Worm (Caenorhabditis elegans) whole organism, L1 larva: ENCODE data around the gene unc-3.

Source experiments
- C16A3.4 ChIP-seq: fragments of 150-350 bp; optimal IDR thresholded peaks from 2 replicates; lab custom pipeline; 2014; ENCODE audit warnings: missing biosample characterization, missing genetic modification characterization
- C34B4.2 ChIP-seq: sonication (generic microtip); optimal IDR thresholded peaks from 2 replicates; lab custom pipeline; 2017; ENCODE audit warnings: mild to moderate bottlenecking, missing genetic modification characterization, missing compliant biosample characterization
- F16B12.6 ChIP-seq: fragments of 150-350 bp; optimal IDR thresholded peaks from 2 replicates; lab custom pipeline; 2014; ENCODE audit warnings: missing biosample characterization, missing genetic modification characterization
- Y116A8C.19 ChIP-seq: sonication (generic microtip); optimal IDR thresholded peaks from 2 replicates; lab custom pipeline; 2016; ENCODE audit warnings: missing compliant biosample characterization, missing genetic modification characterization, borderline replicate concordance
- ama-1 ChIP-seq: fragments of 150-350 bp; optimal IDR thresholded peaks from 2 replicates; lab custom pipeline; 2014
- blmp-1 ChIP-seq: fragments of 150-350 bp; optimal IDR thresholded peaks from 2 replicates; lab custom pipeline; 2014; ENCODE audit warnings: missing biosample characterization, missing genetic modification characterization
- ceh-63 ChIP-seq: fragments of 200-800 bp; sonication (Bioruptor generic); optimal IDR thresholded peaks from 2 replicates; lab custom pipeline; 2018; ENCODE audit warnings: mild to moderate bottlenecking, missing genetic modification characterization, missing compliant biosample characterization
- ceh-8 ChIP-seq: fragments of 200-800 bp; sonication (Bioruptor generic); optimal IDR thresholded peaks from 2 replicates; lab custom pipeline; 2018; ENCODE audit warnings: mild to moderate bottlenecking, missing genetic modification characterization, moderate library complexity, missing compliant biosample characterization
- ceh-90 ChIP-seq: sonication (generic microtip); optimal IDR thresholded peaks from 2 replicates; lab custom pipeline; 2016; ENCODE audit warnings: missing genetic modification characterization, missing compliant biosample characterization
- ces-1 ChIP-seq: fragments of 150-350 bp; optimal IDR thresholded peaks from 2 replicates; lab custom pipeline; 2014; ENCODE audit warnings: missing biosample characterization, missing genetic modification reagents, missing genetic modification characterization
- dsc-1 ChIP-seq: sonication (generic microtip); optimal IDR thresholded peaks from 2 replicates; lab custom pipeline; 2016; ENCODE audit warnings: mild to moderate bottlenecking, missing genetic modification characterization, missing compliant biosample characterization
- efl-1 ChIP-seq, 4 experiments: fragments of 150-350 bp; optimal IDR thresholded peaks in 3 of 4; peaks in 1 of 4; 1 replicate in 1 of 4; 2 replicates in 3 of 4; lab custom pipeline; 2014; ENCODE audit warnings: missing biosample characterization in 2 of 4, missing genetic modification characterization in 2 of 4, missing genetic modification reagents in 2 of 4
- egl-27 ChIP-seq, 2 experiments: fragments of 150-350 bp in 1 of 2; sonication (generic microtip); optimal IDR thresholded peaks; 3 replicates each; lab custom pipeline; 2017 to 2018; ENCODE audit warnings: missing biosample characterization in 2 of 2, missing genetic modification characterization in 2 of 2, missing genetic modification reagents in 2 of 2
- ets-5 ChIP-seq: fragments of 200-800 bp; sonication (Bioruptor generic); IDR thresholded peaks from 2 replicates; pipeline ENCODE4 v1.3.6; 2022; ENCODE audit warnings: missing genetic modification characterization, missing compliant biosample characterization
- fkh-10 ChIP-seq: sonication (generic microtip); optimal IDR thresholded peaks from 2 replicates; lab custom pipeline; 2017; ENCODE audit warnings: missing biosample characterization, missing genetic modification reagents, missing genetic modification characterization
- fkh-8 ChIP-seq: sonication (generic microtip); optimal IDR thresholded peaks from 2 replicates; lab custom pipeline; 2016; ENCODE audit warnings: mild to moderate bottlenecking, missing genetic modification characterization, missing compliant biosample characterization
- grh-1 ChIP-seq: fragments of 200-800 bp; sonication (Bioruptor generic); IDR thresholded peaks from 2 replicates; pipeline ENCODE4 v1.3.6; 2022; ENCODE audit warnings: missing genetic modification reagents, missing genetic modification characterization, missing compliant biosample characterization
- hlh-17 ChIP-seq: fragments of 200-800 bp; sonication (Bioruptor generic); optimal IDR thresholded peaks from 2 replicates; lab custom pipeline; 2018; ENCODE audit warnings: missing genetic modification characterization, mild to moderate bottlenecking, missing compliant biosample characterization, moderate library complexity, borderline replicate concordance
- hpl-2 ChIP-seq: fragments of 150-350 bp; optimal IDR thresholded peaks from 2 replicates; lab custom pipeline; 2014; ENCODE audit warnings: missing biosample characterization, missing genetic modification reagents, missing genetic modification characterization
- irx-1 ChIP-seq: sonication (generic microtip); optimal IDR thresholded peaks from 2 replicates; lab custom pipeline; 2016; ENCODE audit warnings: missing genetic modification characterization, missing compliant biosample characterization
- isw-1 ChIP-seq: fragments of 200-800 bp; sonication (Bioruptor generic); IDR thresholded peaks from 2 replicates; pipeline ENCODE4 v1.3.6; 2022; ENCODE audit warnings: missing genetic modification characterization, missing compliant biosample characterization
- jun-1 ChIP-seq: fragments of 150-350 bp; optimal IDR thresholded peaks from 2 replicates; lab custom pipeline; 2014; ENCODE audit warnings: missing biosample characterization, missing genetic modification reagents, missing genetic modification characterization
- lin-14 ChIP-seq: fragments of 200-800 bp; sonication (Bioruptor generic); optimal IDR thresholded peaks from 2 replicates; lab custom pipeline; 2018; ENCODE audit warnings: mild to moderate bottlenecking, missing genetic modification characterization, moderate library complexity, missing compliant biosample characterization
- lin-35 ChIP-seq, 2 experiments: fragments of 150-350 bp; optimal IDR thresholded peaks; 2 replicates each; lab custom pipeline; 2014; ENCODE audit warnings: missing biosample characterization in 2 of 2, missing genetic modification characterization in 2 of 2, missing genetic modification reagents in 2 of 2
- lir-3 ChIP-seq: sonication (generic microtip); optimal IDR thresholded peaks from 2 replicates; lab custom pipeline; 2016; ENCODE audit warnings: mild to moderate bottlenecking, missing genetic modification characterization, moderate library complexity, missing compliant biosample characterization; ENCODE audit not compliant: poor library complexity
- mdl-1 ChIP-seq, 2 experiments: fragments of 150-350 bp; optimal IDR thresholded peaks; 2 replicates each; lab custom pipeline; 2014 to 2017; ENCODE audit warnings: missing biosample characterization in 2 of 2, missing genetic modification characterization in 2 of 2, inconsistent platforms in 1 of 2
- mef-2 ChIP-seq: fragments of 150-350 bp; optimal IDR thresholded peaks from 2 replicates; lab custom pipeline; 2014; ENCODE audit warnings: missing biosample characterization, missing genetic modification characterization
- nhr-11 ChIP-seq: fragments of 150-350 bp; optimal IDR thresholded peaks from 2 replicates; lab custom pipeline; 2014; ENCODE audit warnings: missing biosample characterization, missing genetic modification characterization
- nhr-12 ChIP-seq: sonication (generic microtip); optimal IDR thresholded peaks from 2 replicates; lab custom pipeline; 2017; ENCODE audit warnings: missing biosample characterization, missing genetic modification characterization
- nhr-19 ChIP-seq: fragments of 200-800 bp; sonication (Bioruptor generic); conservative IDR thresholded peaks from 2 replicates; pipeline ENCODE4 v1.3.6; 2022; ENCODE audit warnings: missing genetic modification characterization, missing compliant biosample characterization
- nhr-20 ChIP-seq: sonication (generic microtip); optimal IDR thresholded peaks from 2 replicates; lab custom pipeline; 2016; ENCODE audit warnings: mild to moderate bottlenecking, missing genetic modification characterization, missing compliant biosample characterization
- nhr-237 ChIP-seq: fragments of 150-350 bp; optimal IDR thresholded peaks from 2 replicates; lab custom pipeline; 2014; ENCODE audit warnings: missing biosample characterization, missing genetic modification characterization
- nhr-47 ChIP-seq: sonication (generic microtip); optimal IDR thresholded peaks from 2 replicates; lab custom pipeline; 2016; ENCODE audit warnings: mild to moderate bottlenecking, missing genetic modification characterization, moderate library complexity, missing compliant biosample characterization
- nhr-71 ChIP-seq: sonication (generic microtip); optimal IDR thresholded peaks from 2 replicates; lab custom pipeline; 2016; ENCODE audit warnings: mild to moderate bottlenecking, missing genetic modification characterization, moderate library complexity, missing compliant biosample characterization
- nhr-77 ChIP-seq: fragments of 150-350 bp; optimal IDR thresholded peaks from 2 replicates; lab custom pipeline; 2014; ENCODE audit warnings: missing biosample characterization, missing genetic modification characterization
- nhr-84 ChIP-seq: sonication (generic microtip); optimal IDR thresholded peaks from 2 replicates; lab custom pipeline; 2017; ENCODE audit warnings: missing biosample characterization, missing genetic modification characterization
- nhr-85 ChIP-seq: sonication (generic microtip); peaks from one replicate; lab custom pipeline; 2016; ENCODE audit warnings: missing genetic modification characterization, inconsistent platforms, missing compliant biosample characterization
- nhr-90 ChIP-seq: sonication (generic microtip); optimal IDR thresholded peaks from 2 replicates; lab custom pipeline; 2016; ENCODE audit warnings: mild to moderate bottlenecking, missing genetic modification characterization, missing compliant biosample characterization; ENCODE audit not compliant: poor library complexity
- pqm-1 ChIP-seq: sonication (generic microtip); optimal IDR thresholded peaks from 3 replicates; lab custom pipeline; 2017; ENCODE audit warnings: missing biosample characterization, missing genetic modification characterization
- rnt-1 ChIP-seq: sonication (generic microtip); optimal IDR thresholded peaks from 2 replicates; lab custom pipeline; 2016; ENCODE audit warnings: mild to moderate bottlenecking, missing genetic modification characterization, moderate library complexity, missing compliant biosample characterization
- snpc-4 ChIP-seq: fragments of 150-350 bp; optimal IDR thresholded peaks from 2 replicates; lab custom pipeline; 2014; ENCODE audit warnings: missing biosample characterization, missing genetic modification characterization
- snu-23 ChIP-seq: sonication (generic microtip); optimal IDR thresholded peaks from 2 replicates; lab custom pipeline; 2016; ENCODE audit warnings: missing genetic modification characterization, missing compliant biosample characterization
- swsn-7 ChIP-seq: sonication (generic microtip); optimal IDR thresholded peaks from 2 replicates; lab custom pipeline; 2016; ENCODE audit warnings: missing genetic modification characterization, missing compliant biosample characterization
- tbx-2 ChIP-seq: sonication (generic microtip); optimal IDR thresholded peaks from 2 replicates; lab custom pipeline; 2016; ENCODE audit warnings: missing genetic modification characterization, missing compliant biosample characterization
- unc-62 ChIP-seq: fragments of 150-350 bp; optimal IDR thresholded peaks from 2 replicates; lab custom pipeline; 2014; ENCODE audit warnings: missing biosample characterization, missing genetic modification reagents, missing genetic modification characterization
- unc-86 ChIP-seq: sonication (generic microtip); optimal IDR thresholded peaks from 2 replicates; lab custom pipeline; 2016; ENCODE audit warnings: missing genetic modification characterization, missing compliant biosample characterization
- unc-98 ChIP-seq: fragments of 200-800 bp; sonication (Bioruptor generic); IDR thresholded peaks from 2 replicates; pipeline ENCODE4 v1.3.6; 2022; ENCODE audit warnings: missing genetic modification characterization, missing compliant biosample characterization
- zip-4 ChIP-seq: fragments of 200-800 bp; sonication (Bioruptor generic); optimal IDR thresholded peaks from 2 replicates; lab custom pipeline; 2018; ENCODE audit warnings: mild to moderate bottlenecking, missing genetic modification characterization, moderate library complexity, missing compliant biosample characterization
- ztf-11 ChIP-seq, 2 experiments: sonication (generic microtip); optimal IDR thresholded peaks; 2 replicates each; lab custom pipeline; 2016 to 2017; ENCODE audit warnings: missing genetic modification characterization in 2 of 2, missing biosample characterization in 1 of 2, missing compliant biosample characterization in 1 of 2
- ztf-4 ChIP-seq: fragments of 150-350 bp; optimal IDR thresholded peaks from 2 replicates; lab custom pipeline; 2014; ENCODE audit warnings: missing biosample characterization, missing genetic modification characterization

unc-3 gene

ce11 chrX:14819495-14819894 is 46.2 kb downstream of the unc-3 start (continued):
- TF ChIP-seq zip-4 (GFP tag; lab: Kevin White, UChicago) = peak; percentile 30
- no peak for TF ChIP-seq irx-1 (tag; lab: Kevin White, UChicago)
- no peak for TF ChIP-seq nhr-90 (tag; lab: Kevin White, UChicago)
- TF ChIP-seq unc-86 (tag; lab: Kevin White, UChicago) = no peak
- TF ChIP-seq ztf-11 (tag; optimal IDR thresholded peaks at IDR 0.05; lab: Kevin White, UChicago) = no peak
- TF ChIP-seq hlh-17 (GFP tag; lab: Kevin White, UChicago) = no peak
- peak; percentile 25 for TF ChIP-seq ztf-4 (tag; lab: Kevin White, UChicago)
- TF ChIP-seq snpc-4 (tag; lab: Kevin White, UChicago) = no peak
- no peak for TF ChIP-seq efl-1 (optimal IDR thresholded peaks at IDR 0.05; lab: Kevin White, UChicago)
- TF ChIP-seq efl-1 (GFP tag; optimal IDR thresholded peaks at IDR 0.05 in 1 of 2; lab: Kevin White, UChicago) = no peak
- no peak for TF ChIP-seq rnt-1
- TF ChIP-seq ces-1 = no peak
- no peak for TF ChIP-seq snu-23

- TF ChIP-seq ztf-11 (tag; optimal IDR thresholded peaks at IDR 0.05; lab: Kevin White, UChicago) (peak in 1 of 2 experiments; percentile 11), ceh-90 (no peak), isw-1 (GFP tag; lab: Robert Waterston, UW) (no peak), lir-3 (tag; lab: Kevin White, UChicago) (no peak), nhr-71 (tag; lab: Kevin White, UChicago) (peak; percentile 85), C16A3.4 (tag; lab: Kevin White, UChicago) (peak; percentile 60), mdl-1 (tag; optimal IDR thresholded peaks at IDR 0.05; lab: Kevin White, UChicago) (peak in 1 of 2 experiments; percentile 75), swsn-7 (tag; lab: Kevin White, UChicago) (peak; percentile 76), hpl-2 (no peak), nhr-237 (tag; lab: Kevin White, UChicago) (no peak), nhr-12 (tag; lab: Kevin White, UChicago) (no peak), C34B4.2 (tag; lab: Kevin White, UChicago) (no peak), dsc-1 (peak; percentile 51), lin-14 (peak; percentile 97), nhr-47 (tag; lab: Kevin White, UChicago) (peak; percentile 73), nhr-84 (no peak), unc-98 (GFP tag; lab: Robert Waterston, UW) (no peak), mef-2 (tag; lab: Kevin White, UChicago) (no peak), nhr-11 (tag; lab: Kevin White, UChicago) (no peak), nhr-19 (GFP tag; lab: Robert Waterston, UW) (peak; percentile 47), Y116A8C.19 (no peak), nhr-20 (peak; percentile 83), unc-62 (no peak), rnt-1 (no peak), ceh-63 (GFP tag; lab: Kevin White, UChicago) (no peak), nhr-77 (tag; lab: Kevin White, UChicago) (no peak), zip-4 (GFP tag; lab: Kevin White, UChicago) (no peak), irx-1 (tag; lab: Kevin White, UChicago) (peak; percentile 39), grh-1 (GFP tag; lab: Robert Waterston, UW) (peak; percentile 40), egl-27 (tag; optimal IDR thresholded peaks at IDR 0.05; lab: Kevin White, UChicago) (peak in 1 of 2 experiments; percentile 7), F16B12.6 (no peak), fkh-10 (GFP tag; lab: Kevin White, UChicago) (no peak), ets-5 (GFP tag; lab: Robert Waterston, UW) (no peak), nhr-85 (tag; lab: Kevin White, UChicago) (peak; percentile 74), fkh-8 (tag; lab: Kevin White, UChicago) (peak; percentile 40), tbx-2 (tag; lab: Kevin White, UChicago) (peak; percentile 60), pqm-1 (tag; lab: Kevin White, UChicago) (no peak), unc-86 (tag; lab: Kevin White, UChicago) (peak; percentile 43), lin-35 (GFP tag; optimal IDR thresholded peaks at IDR 0.05; lab: Kevin White, UChicago) (peak; percentile 16 to 69), ceh-8 (no peak), blmp-1 (peak; percentile 35), ama-1 (lab: Kevin White, UChicago) (no peak), jun-1 (tag; lab: Kevin White, UChicago) (peak; percentile 17)
These were observed 51.2 kb downstream of the unc-3 start, which contains the start of gene mbk-1 for ce11 chrX:14824490-14825050. Gene mbk-1 (minus strand): TSS chrX:14824540.
